Fruit fly (Drosophila melanogaster): ENCODE measurements around the gene Grp170.

dm6 chrX:2318369-2318768 lies 43.5 kb upstream of the Grp170 start:
- TF ChIP-seq pad (GFP tag; optimal IDR thresholded peaks at IDR 0.05) (no peak), CG12768 (GFP tag; optimal IDR thresholded peaks at IDR 0.05) (no peak), ovo (GFP tag; optimal IDR thresholded peaks at IDR 0.05) (no peak), cic (GFP tag; optimal IDR thresholded peaks at IDR 0.05) (no peak), CG1620 (GFP tag; optimal IDR thresholded peaks at IDR 0.05) (no peak), Mnt (GFP tag; optimal IDR thresholded peaks at IDR 0.05) (no peak), CG14711 (tag; optimal IDR thresholded peaks at IDR 0.05) (no peak), CG7045 (GFP tag; optimal IDR thresholded peaks at IDR 0.05) (no peak)

Measured in whole organism, adult.